Fruit fly (Drosophila melanogaster) whole organism, wandering third instar larva: ENCODE data around the gene Cyp310a1.

Experiments used
- Abd-B ChIP-seq: fragments of >200 bp; optimal IDR thresholded peaks from 2 replicates; lab custom pipeline; 2017; ENCODE audit warnings: missing biosample characterization, missing genetic modification characterization
- CG32264 ChIP-seq: fragments of 200-800 bp; sonication (Bioruptor generic); optimal IDR thresholded peaks from 2 replicates; lab custom pipeline; 2016; ENCODE audit warnings: missing biosample characterization, missing genetic modification characterization
- CG9705 ChIP-seq: fragments of 200-800 bp; sonication (Bioruptor generic); optimal IDR thresholded peaks from 2 replicates; lab custom pipeline; 2018; ENCODE audit warnings: missing biosample characterization, mild to moderate bottlenecking, missing genetic modification characterization
- CrebA ChIP-seq: fragments of 200-800 bp; sonication (Bioruptor generic); optimal IDR thresholded peaks from 2 replicates; lab custom pipeline; 2016; ENCODE audit warnings: missing biosample characterization, mild to moderate bottlenecking, missing genetic modification characterization, borderline replicate concordance
- Dfd ChIP-seq: fragments of >200 bp; optimal IDR thresholded peaks from 2 replicates; lab custom pipeline; 2017; ENCODE audit warnings: missing biosample characterization, missing genetic modification characterization
- Dif ChIP-seq: fragments of 200-275, 200-300 bp; sonication (Bioruptor generic); optimal IDR thresholded peaks from 2 replicates; lab custom pipeline; 2018; ENCODE audit warnings: missing biosample characterization, missing genetic modification characterization; ENCODE audit not compliant: partially characterized antibody
- GATAd ChIP-seq: sonication (Bioruptor generic); optimal IDR thresholded peaks from 2 replicates; lab custom pipeline; 2016; ENCODE audit warnings: missing biosample characterization, missing genetic modification characterization
- HLH106 ChIP-seq: fragments of 200-800 bp; optimal IDR thresholded peaks from 3 replicates; lab custom pipeline; 2019; ENCODE audit warnings: missing biosample characterization, mild to moderate bottlenecking, missing genetic modification characterization, moderate library complexity
- Hnf4 ChIP-seq: fragments of 200-800 bp; sonication (Bioruptor generic); optimal IDR thresholded peaks from 2 replicates; lab custom pipeline; 2016; ENCODE audit warnings: missing biosample characterization, mild to moderate bottlenecking, missing genetic modification characterization
- Hr78 ChIP-seq: fragments of >200 bp; optimal IDR thresholded peaks from 2 replicates; lab custom pipeline; 2017; ENCODE audit warnings: missing biosample characterization, missing genetic modification characterization
- Hr83 ChIP-seq: fragments of 200-300 bp; sonication (Bioruptor generic); optimal IDR thresholded peaks from 2 replicates; lab custom pipeline; 2016; ENCODE audit warnings: missing biosample characterization, mild to moderate bottlenecking, missing genetic modification characterization, moderate library complexity; ENCODE audit not compliant: poor library complexity, severe bottlenecking
- Jra ChIP-seq: sonication (Bioruptor generic); optimal IDR thresholded peaks from 2 replicates; lab custom pipeline; 2016; ENCODE audit warnings: missing biosample characterization, missing genetic modification characterization
- Mio ChIP-seq: sonication (Bioruptor generic); optimal IDR thresholded peaks from 2 replicates; lab custom pipeline; 2016; ENCODE audit warnings: missing biosample characterization, missing genetic modification characterization
- Myc ChIP-seq: fragments of >200 bp; optimal IDR thresholded peaks from 2 replicates; lab custom pipeline; 2017
- N ChIP-seq: fragments of >200 bp; optimal IDR thresholded peaks from 2 replicates; lab custom pipeline; 2018; ENCODE audit warnings: missing biosample characterization, missing external identifiers, missing genetic modification characterization
- OdsH ChIP-seq: fragments of 200-800 bp; sonication (Bioruptor generic); optimal IDR thresholded peaks from 2 replicates; lab custom pipeline; 2016; ENCODE audit warnings: missing biosample characterization, mild to moderate bottlenecking, missing genetic modification characterization
- Rel ChIP-seq, 2 experiments: fragments of 200-800 bp; sonication (Bioruptor generic) in 1 of 2; optimal IDR thresholded peaks; 2 replicates in 1 of 2; 3 replicates in 1 of 2; lab custom pipeline; 2016 to 2019; ENCODE audit warnings: mild to moderate bottlenecking in 2 of 2, missing biosample characterization in 2 of 2, missing genetic modification characterization in 2 of 2, moderate library complexity in 1 of 2
- Sp1 ChIP-seq: fragments of 200-800 bp; sonication (Bioruptor generic); optimal IDR thresholded peaks from 3 replicates; lab custom pipeline; 2019; ENCODE audit warnings: missing biosample characterization, mild to moderate bottlenecking, missing genetic modification characterization, moderate library complexity
- Vsx2 ChIP-seq: fragments of 200-300, 225-300 bp; sonication (Bioruptor generic); optimal IDR thresholded peaks from 2 replicates; lab custom pipeline; 2018; ENCODE audit warnings: missing biosample characterization, missing genetic modification characterization; ENCODE audit not compliant: partially characterized antibody
- br ChIP-seq: fragments of 200-800 bp; sonication (Bioruptor generic); optimal IDR thresholded peaks from 2 replicates; lab custom pipeline; 2016; ENCODE audit warnings: missing biosample characterization, missing genetic modification characterization
- brk ChIP-seq: fragments of 200-800 bp; sonication (Bioruptor generic); optimal IDR thresholded peaks from 2 replicates; lab custom pipeline; 2016; ENCODE audit warnings: missing biosample characterization, mild to moderate bottlenecking, missing genetic modification characterization
- dl ChIP-seq, 2 experiments: fragments of 175-275, 200-275 bp in 1 of 2; fragments of 200-275 bp in 1 of 2; sonication (Bioruptor generic); optimal IDR thresholded peaks; lab custom pipeline; 2018; ENCODE audit warnings: mild to moderate bottlenecking in 2 of 2, missing biosample characterization in 2 of 2, missing genetic modification characterization in 2 of 2, moderate library complexity in 2 of 2; ENCODE audit not compliant: partially characterized antibody in 2 of 2, insufficient read depth in 1 of 2
- dmrt93B ChIP-seq: fragments of 200-800 bp; sonication (Bioruptor generic); optimal IDR thresholded peaks from 2 replicates; lab custom pipeline; 2018; ENCODE audit warnings: missing biosample characterization, mild to moderate bottlenecking, missing genetic modification characterization
- dsf ChIP-seq: sonication (Bioruptor generic); optimal IDR thresholded peaks from 2 replicates; lab custom pipeline; 2016; ENCODE audit warnings: missing biosample characterization, missing genetic modification characterization, borderline replicate concordance
- ey ChIP-seq: fragments of 200-800 bp; sonication (Bioruptor generic); optimal IDR thresholded peaks from 2 replicates; lab custom pipeline; 2016; ENCODE audit warnings: missing biosample characterization, missing genetic modification characterization
- foxo ChIP-seq, 2 experiments: fragments of 200-800 bp; sonication (Bioruptor generic); optimal IDR thresholded peaks; 2 replicates in 1 of 2; 3 replicates in 1 of 2; lab custom pipeline; 2016 to 2017; ENCODE audit warnings: missing biosample characterization in 2 of 2, missing genetic modification characterization in 2 of 2
- fru ChIP-seq: fragments of 200-800 bp; sonication (Bioruptor generic); optimal IDR thresholded peaks from 3 replicates; lab custom pipeline; 2016; ENCODE audit warnings: missing biosample characterization, mild to moderate bottlenecking, missing genetic modification characterization
- h ChIP-seq: fragments of 200-800 bp; sonication (Bioruptor generic); optimal IDR thresholded peaks from 3 replicates; lab custom pipeline; 2016; ENCODE audit warnings: missing biosample characterization, mild to moderate bottlenecking, missing genetic modification characterization
- jim ChIP-seq: fragments of 175-275, 200-325 bp; sonication (Bioruptor generic); optimal IDR thresholded peaks from 2 replicates; lab custom pipeline; 2016; ENCODE audit warnings: missing biosample characterization, mild to moderate bottlenecking, missing genetic modification characterization
- lola ChIP-seq: fragments of >200 bp; optimal IDR thresholded peaks from 2 replicates; lab custom pipeline; 2017; ENCODE audit warnings: missing biosample characterization, missing genetic modification characterization
- pan ChIP-seq: fragments of >200 bp; optimal IDR thresholded peaks from 2 replicates; lab custom pipeline; 2017
- psq ChIP-seq: fragments of 200-800 bp; sonication (Bioruptor generic); optimal IDR thresholded peaks from 3 replicates; lab custom pipeline; 2017; ENCODE audit warnings: missing biosample characterization, mild to moderate bottlenecking, missing genetic modification characterization, moderate library complexity
- rgr ChIP-seq: fragments of 200-800 bp; sonication (Bioruptor generic); optimal IDR thresholded peaks from 3 replicates; lab custom pipeline; 2016; ENCODE audit warnings: missing biosample characterization, mild to moderate bottlenecking, missing genetic modification characterization
- sage ChIP-seq: fragments of 200-800 bp; sonication (Bioruptor generic); optimal IDR thresholded peaks from 2 replicates; lab custom pipeline; 2016; ENCODE audit warnings: missing biosample characterization, mild to moderate bottlenecking, missing genetic modification characterization
- sv ChIP-seq: fragments of 200-800 bp; sonication (Bioruptor generic); optimal IDR thresholded peaks from 3 replicates; lab custom pipeline; 2016; ENCODE audit warnings: missing biosample characterization, missing genetic modification characterization
- tai ChIP-seq: sonication (Bioruptor generic); optimal IDR thresholded peaks from 2 replicates; lab custom pipeline; 2016; ENCODE audit warnings: missing biosample characterization, missing genetic modification characterization
- usp ChIP-seq: fragments of >200 bp; optimal IDR thresholded peaks from 2 replicates; lab custom pipeline; 2017; ENCODE audit warnings: missing biosample characterization, missing genetic modification characterization
- woc ChIP-seq: sonication (Bioruptor generic); optimal IDR thresholded peaks from 2 replicates; lab custom pipeline; 2016; ENCODE audit warnings: missing biosample characterization, mild to moderate bottlenecking, missing genetic modification characterization

Cyp310a1 gene

DNA sequence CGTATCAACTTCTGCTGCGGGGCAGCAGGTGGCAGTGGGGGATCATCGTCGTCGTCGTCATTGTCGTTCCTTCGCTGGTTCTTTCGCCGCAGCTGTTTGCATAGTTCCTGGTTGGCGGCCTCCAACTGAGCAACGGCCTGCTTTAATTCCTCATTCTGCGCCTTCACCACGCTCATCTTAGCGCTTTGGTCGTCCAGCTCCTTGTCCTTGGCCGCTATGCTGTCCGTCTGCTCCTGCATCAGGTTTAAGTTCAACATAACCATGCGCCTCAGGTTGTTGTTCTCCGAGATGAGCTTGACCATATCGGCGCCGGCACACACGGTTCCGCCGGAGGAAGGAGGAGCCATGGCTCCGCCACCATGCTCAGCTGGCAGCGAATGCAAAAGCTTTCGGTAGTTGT is 35.0 kb upstream of the Cyp310a1 start:
- TF ChIP-seq CG9705 (GFP tag; lab: Kevin White, UChicago) (no peak), usp (no peak), sv (GFP tag; lab: Kevin White, UChicago) (no peak), CG32264 (GFP tag; lab: Kevin White, UChicago) (no peak), h (no peak), Mio (no peak), dl (GFP tag; optimal IDR thresholded peaks at IDR 0.05; lab: Kevin White, UChicago; ENCODE audit: insufficient read depth in 1 of 2, partially characterized antibody in 2 of 2) (no peak), Vsx2 (GFP tag; lab: Kevin White, UChicago) (no peak), Jra (GFP tag; lab: Kevin White, UChicago) (no peak), Abd-B (GFP tag; lab: Kevin White, UChicago) (no peak), OdsH (GFP tag; lab: Kevin White, UChicago) (no peak), rgr (GFP tag; lab: Kevin White, UChicago) (no peak), ey (GFP tag; lab: Kevin White, UChicago) (no peak), brk (no peak), Sp1 (GFP tag; lab: Kevin White, UChicago) (no peak)

DNA sequence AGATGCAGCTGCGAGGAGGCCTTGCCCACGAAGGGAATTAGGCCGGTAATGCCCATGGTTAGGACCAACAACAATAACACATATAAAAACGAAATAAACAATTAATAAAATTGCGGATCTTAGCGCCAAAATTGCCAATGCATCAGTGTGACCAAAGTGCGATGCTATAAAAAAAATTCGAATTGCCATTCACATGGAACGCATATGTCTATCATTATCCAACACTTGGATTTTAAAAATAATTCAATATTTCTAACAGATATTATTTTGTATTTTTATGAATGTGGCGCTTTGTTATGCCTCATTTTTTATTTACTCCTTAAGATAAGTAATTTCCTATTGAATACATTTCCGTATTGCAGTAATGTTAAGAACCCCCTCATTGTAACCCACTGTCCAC is 29.1 kb upstream of the Cyp310a1 start, which contains the start of gene tos:
Gene tos (minus strand): TSS at position 173 of the 400 bp plus-strand sequence.
- TF ChIP-seq dsf = no peak
- TF ChIP-seq Rel (GFP tag; optimal IDR thresholded peaks at IDR 0.05; lab: Kevin White, UChicago) = no peak
- peak; percentile 7 for TF ChIP-seq Rel (tag; optimal IDR thresholded peaks at IDR 0.05; lab: Kevin White, UChicago)
- peak; percentile 14 for TF ChIP-seq Myc (lab: Kevin White, UChicago)
- no peak for TF ChIP-seq br (GFP tag; lab: Kevin White, UChicago)
- TF ChIP-seq, all 38 proteins: peak for 2

DNA sequence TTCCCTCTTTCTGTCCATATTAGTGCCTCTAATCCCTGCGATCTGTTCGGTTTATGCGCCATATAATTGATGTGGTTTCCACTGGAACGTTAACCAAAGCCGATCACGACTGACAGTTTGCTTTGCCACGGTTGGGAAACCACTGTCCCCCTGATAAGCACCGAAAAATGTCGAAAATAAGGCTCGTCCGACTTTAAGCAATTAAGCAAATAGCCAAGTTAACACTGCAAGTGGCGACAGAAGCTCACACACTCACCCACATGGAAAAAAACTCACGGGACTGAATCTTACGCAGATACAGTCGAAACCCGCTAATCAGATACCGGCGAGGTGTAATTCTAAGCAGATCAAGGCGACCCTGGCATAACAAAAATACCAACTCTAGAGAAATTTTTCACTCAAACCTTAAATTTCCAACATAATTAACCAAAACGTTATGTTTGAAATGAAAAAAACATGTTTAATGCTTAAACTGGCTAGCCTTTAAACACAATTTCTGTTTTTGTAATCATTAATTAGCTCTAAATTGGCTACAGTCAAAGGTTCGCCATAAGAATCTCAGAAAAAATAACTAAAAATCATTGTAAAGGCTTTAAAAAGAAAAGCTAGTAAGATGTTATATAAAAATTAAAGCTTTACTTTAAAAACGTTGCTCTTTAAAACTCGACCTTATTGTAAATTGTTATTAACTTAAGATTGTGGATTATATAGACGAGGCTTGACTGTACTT is 25.3 kb upstream of the Cyp310a1 start:
- no peak for TF ChIP-seq Hr78 (GFP tag; lab: Kevin White, UChicago)
- no peak for TF ChIP-seq sage (GFP tag; lab: Kevin White, UChicago)
- TF ChIP-seq fru (GFP tag; lab: Kevin White, UChicago) = peak; percentile 56
- TF ChIP-seq Vsx2 (GFP tag; lab: Kevin White, UChicago) = peak; percentile 23
- TF ChIP-seq rgr (GFP tag; lab: Kevin White, UChicago) = peak; percentile 68
- TF ChIP-seq woc (GFP tag; lab: Kevin White, UChicago) = peak; percentile 77
- no peak for TF ChIP-seq dl (GFP tag; optimal IDR thresholded peaks at IDR 0.05; lab: Kevin White, UChicago; ENCODE audit: insufficient read depth in 1 of 2, partially characterized antibody in 2 of 2)
- peak; percentile 61 for TF ChIP-seq psq (GFP tag; lab: Kevin White, UChicago)
- TF ChIP-seq N = no peak
- no peak for TF ChIP-seq h
- no peak for TF ChIP-seq dsf
- peak; percentile 65 for TF ChIP-seq dmrt93B (GFP tag; lab: Kevin White, UChicago)
- peak; percentile 62 for TF ChIP-seq OdsH (GFP tag; lab: Kevin White, UChicago)
- TF ChIP-seq jim (GFP tag; lab: Kevin White, UChicago) = no peak
- no peak for TF ChIP-seq Mio
- no peak for TF ChIP-seq usp
- peak; percentile 67 for TF ChIP-seq Hr83 (GFP tag; lab: Kevin White, UChicago)
- TF ChIP-seq lola (GFP tag; lab: Kevin White, UChicago) = no peak
- TF ChIP-seq pan (lab: Kevin White, UChicago) = no peak
- peak; percentile 18 for TF ChIP-seq sv (GFP tag; lab: Kevin White, UChicago)
- TF ChIP-seq Myc (lab: Kevin White, UChicago) = no peak
- no peak for TF ChIP-seq Dif
- no peak for TF ChIP-seq tai (GFP tag; lab: Kevin White, UChicago)
- TF ChIP-seq Rel (GFP tag; optimal IDR thresholded peaks at IDR 0.05; lab: Kevin White, UChicago) = no peak
- peak; percentile 51 for TF ChIP-seq Rel (tag; optimal IDR thresholded peaks at IDR 0.05; lab: Kevin White, UChicago)
- TF ChIP-seq br (GFP tag; lab: Kevin White, UChicago) = peak; percentile 55
- TF ChIP-seq ey (GFP tag; lab: Kevin White, UChicago) = peak; percentile 64
- peak in 1 of 2 experiments; percentile 54 for TF ChIP-seq foxo (GFP tag; optimal IDR thresholded peaks at IDR 0.05; lab: Kevin White, UChicago)
- peak; percentile 70 for TF ChIP-seq Sp1 (GFP tag; lab: Kevin White, UChicago)
- TF ChIP-seq HLH106 = peak; percentile 77
- TF ChIP-seq CrebA = no peak
- peak; percentile 26 for TF ChIP-seq Jra (GFP tag; lab: Kevin White, UChicago)
- TF ChIP-seq CG32264 (GFP tag; lab: Kevin White, UChicago) = no peak
- no peak for TF ChIP-seq GATAd (GFP tag; lab: Kevin White, UChicago)
- no peak for TF ChIP-seq brk
- TF ChIP-seq Dfd (GFP tag; lab: Kevin White, UChicago) = no peak
- TF ChIP-seq Hnf4 = peak; percentile 52
- no peak for TF ChIP-seq Abd-B (GFP tag; lab: Kevin White, UChicago)
- TF ChIP-seq CG9705 (GFP tag; lab: Kevin White, UChicago) = peak; percentile 44
